Fruit fly (Drosophila melanogaster) whole organism, prepupa: Measurements from ENCODE around the gene Dnaaf5.
A peak's percentile ranks its signal among the peaks of the same experiment; 100 is the strongest.

Experiments used
- CG10669 ChIP-seq: fragments of 200-800 bp; sonication (Bioruptor generic); optimal IDR thresholded peaks from 3 replicates; lab custom pipeline; 2018; ENCODE audit warnings: missing biosample characterization, mild to moderate bottlenecking, missing genetic modification characterization, moderate library complexity
- CG11294 ChIP-seq: fragments of 200-800 bp; sonication (Bioruptor generic); IDR thresholded peaks from 2 replicates; pipeline ENCODE4 v1.3.6; 2022; ENCODE audit warnings: missing biosample characterization, missing genetic modification characterization
- CG11902 ChIP-seq: fragments of 200-800 bp; sonication (Bioruptor generic); optimal IDR thresholded peaks from 3 replicates; lab custom pipeline; 2016; ENCODE audit warnings: missing biosample characterization, missing genetic modification characterization
- CG15336 ChIP-seq: fragments of 200-800 bp; sonication (Bioruptor generic); IDR thresholded peaks from 2 replicates; pipeline ENCODE4 v1.3.6; 2022; ENCODE audit warnings: missing biosample characterization, missing genetic modification characterization
- CG3032 ChIP-seq: fragments of 200-800 bp; optimal IDR thresholded peaks from 2 replicates; lab custom pipeline; 2019; ENCODE audit warnings: missing biosample characterization, mild to moderate bottlenecking, missing genetic modification characterization, moderate library complexity
- CG31627 ChIP-seq: fragments of 200-800 bp; sonication (Bioruptor generic); optimal IDR thresholded peaks from 3 replicates; lab custom pipeline; 2016; ENCODE audit warnings: missing biosample characterization, missing genetic modification characterization
- CG32006 ChIP-seq: fragments of 200-800 bp; sonication (Bioruptor generic); optimal IDR thresholded peaks from 3 replicates; lab custom pipeline; 2017; ENCODE audit warnings: missing biosample characterization, mild to moderate bottlenecking, missing genetic modification characterization
- CG34406 ChIP-seq: fragments of 200-800 bp; sonication (Bioruptor generic); optimal IDR thresholded peaks from 3 replicates; lab custom pipeline; 2016; ENCODE audit warnings: missing biosample characterization, missing genetic modification characterization
- CG4318 ChIP-seq: fragments of 200-800 bp; sonication (Bioruptor generic); optimal IDR thresholded peaks from 3 replicates; lab custom pipeline; 2017; ENCODE audit warnings: missing biosample characterization, mild to moderate bottlenecking, missing genetic modification characterization
- CG6163 ChIP-seq: fragments of 200-800 bp; sonication (Bioruptor generic); IDR thresholded peaks from 3 replicates; pipeline ENCODE4 v1.3.6; 2022; ENCODE audit warnings: missing biosample characterization, missing genetic modification characterization
- CG6276 ChIP-seq: fragments of 200-800 bp; sonication (Bioruptor generic); optimal IDR thresholded peaks from 2 replicates; lab custom pipeline; 2017; ENCODE audit warnings: missing biosample characterization, mild to moderate bottlenecking, missing genetic modification characterization
- CG6792 ChIP-seq: fragments of 200-800 bp; sonication (Bioruptor generic); optimal IDR thresholded peaks from 3 replicates; lab custom pipeline; 2016; ENCODE audit warnings: missing biosample characterization, missing genetic modification characterization
- CG6808 ChIP-seq: fragments of 200-800 bp; sonication (Bioruptor generic); optimal IDR thresholded peaks from 3 replicates; lab custom pipeline; 2017; ENCODE audit warnings: missing biosample characterization, missing genetic modification characterization, mild to moderate bottlenecking, moderate library complexity, missing genetic modification reagents
- CG7368 ChIP-seq: fragments of 200-800 bp; sonication (Bioruptor generic); optimal IDR thresholded peaks from 3 replicates; lab custom pipeline; 2016; ENCODE audit warnings: missing biosample characterization, missing genetic modification characterization
- CG8119 ChIP-seq: fragments of 200-800 bp; sonication (Bioruptor generic); IDR thresholded peaks from 3 replicates; pipeline ENCODE4 v1.3.6; 2022; ENCODE audit warnings: missing biosample characterization, missing genetic modification characterization
- CG8319 ChIP-seq: fragments of 200-800 bp; sonication (Bioruptor generic); optimal IDR thresholded peaks from 3 replicates; lab custom pipeline; 2016; ENCODE audit warnings: missing biosample characterization, missing genetic modification characterization
- Eip75B ChIP-seq: fragments of 200-800 bp; sonication (Bioruptor generic); optimal IDR thresholded peaks from 3 replicates; lab custom pipeline; 2016; ENCODE audit warnings: missing biosample characterization, missing genetic modification characterization
- Eip78C ChIP-seq: fragments of 200-800 bp; sonication (Bioruptor generic); peaks from one replicate; lab custom pipeline; 2016; ENCODE audit warnings: missing biosample characterization, missing genetic modification characterization
- Eip93F ChIP-seq: fragments of 200-800 bp; sonication (Bioruptor generic); optimal IDR thresholded peaks from 2 replicates; lab custom pipeline; 2016; ENCODE audit warnings: missing biosample characterization, mild to moderate bottlenecking, missing genetic modification characterization
- Ets21C ChIP-seq: fragments of 200-800 bp; sonication (Bioruptor generic); optimal IDR thresholded peaks from 3 replicates; lab custom pipeline; 2016; ENCODE audit warnings: missing biosample characterization, missing genetic modification characterization
- Ets96B ChIP-seq: fragments of 200-800 bp; optimal IDR thresholded peaks from 2 replicates; lab custom pipeline; 2019; ENCODE audit warnings: missing biosample characterization, mild to moderate bottlenecking, missing genetic modification characterization, moderate library complexity
- Gug ChIP-seq: fragments of 200-800 bp; sonication (Bioruptor generic); IDR thresholded peaks from 2 replicates; pipeline ENCODE4 v1.3.6; 2022; ENCODE audit warnings: missing biosample characterization, missing genetic modification characterization
- Hr38 ChIP-seq: sonication (Bioruptor generic); optimal IDR thresholded peaks from 2 replicates; lab custom pipeline; 2016; ENCODE audit warnings: missing biosample characterization, missing genetic modification characterization
- Hr39 ChIP-seq: fragments of 200-800 bp; sonication (Bioruptor generic); optimal IDR thresholded peaks from 2 replicates; lab custom pipeline; 2016; ENCODE audit warnings: missing biosample characterization, missing genetic modification characterization
- Hr4 ChIP-seq: fragments of 200-800 bp; sonication (Bioruptor generic); optimal IDR thresholded peaks from 3 replicates; lab custom pipeline; 2016; ENCODE audit warnings: missing biosample characterization, missing genetic modification characterization
- Lpt ChIP-seq: fragments of 200-800 bp; sonication (Bioruptor generic); optimal IDR thresholded peaks from 3 replicates; lab custom pipeline; 2016; ENCODE audit warnings: missing biosample characterization, missing genetic modification characterization
- Met ChIP-seq: fragments of 200-800 bp; sonication (Bioruptor generic); optimal IDR thresholded peaks from 3 replicates; lab custom pipeline; 2016; ENCODE audit warnings: missing biosample characterization, missing genetic modification characterization
- OdsH ChIP-seq: fragments of 200-800 bp; sonication (Bioruptor generic); optimal IDR thresholded peaks from 3 replicates; lab custom pipeline; 2016; ENCODE audit warnings: missing biosample characterization, missing genetic modification characterization
- Smox ChIP-seq: fragments of 200-800 bp; sonication (Bioruptor generic); optimal IDR thresholded peaks from 3 replicates; lab custom pipeline; 2016; ENCODE audit warnings: missing biosample characterization, missing genetic modification characterization
- Sox102F ChIP-seq: fragments of 200-800 bp; sonication (Bioruptor generic); optimal IDR thresholded peaks from 2 replicates; lab custom pipeline; 2016; ENCODE audit warnings: missing biosample characterization, mild to moderate bottlenecking, missing genetic modification characterization
- Sox15 ChIP-seq: fragments of 200-800 bp; sonication (Bioruptor generic); optimal IDR thresholded peaks from 3 replicates; lab custom pipeline; 2016; ENCODE audit warnings: missing biosample characterization, missing genetic modification characterization
- achi ChIP-seq: fragments of 200-800 bp; sonication (Bioruptor generic); optimal IDR thresholded peaks from 3 replicates; lab custom pipeline; 2016; ENCODE audit warnings: missing biosample characterization, missing genetic modification characterization
- acj6 ChIP-seq: fragments of 200-800 bp; sonication (Bioruptor generic); optimal IDR thresholded peaks from 3 replicates; lab custom pipeline; 2016; ENCODE audit warnings: missing biosample characterization, missing genetic modification characterization
- cyc ChIP-seq: fragments of 200-800 bp; sonication (Bioruptor generic); optimal IDR thresholded peaks from 3 replicates; lab custom pipeline; 2016; ENCODE audit warnings: missing biosample characterization, missing genetic modification characterization
- dac ChIP-seq: fragments of 200-800 bp; sonication (Bioruptor generic); optimal IDR thresholded peaks from 2 replicates; lab custom pipeline; 2017; ENCODE audit warnings: missing biosample characterization, mild to moderate bottlenecking, missing genetic modification characterization
- dsx ChIP-seq: fragments of 200-800 bp; optimal IDR thresholded peaks from 3 replicates; lab custom pipeline; 2019; ENCODE audit warnings: missing biosample characterization, mild to moderate bottlenecking, missing genetic modification characterization, moderate library complexity; ENCODE audit not compliant: poor library complexity, severe bottlenecking
- eg ChIP-seq: fragments of 200-800 bp; sonication (Bioruptor generic); IDR thresholded peaks from 3 replicates; pipeline ENCODE4 v1.3.6; 2022; ENCODE audit warnings: missing biosample characterization, missing genetic modification characterization
- esn ChIP-seq: fragments of 200-800 bp; sonication (Bioruptor generic); optimal IDR thresholded peaks from 2 replicates; lab custom pipeline; 2016; ENCODE audit warnings: missing biosample characterization, mild to moderate bottlenecking, missing genetic modification characterization, moderate library complexity
- fd59A ChIP-seq: fragments of 200-800 bp; sonication (Bioruptor generic); optimal IDR thresholded peaks from 2 replicates; lab custom pipeline; 2017; ENCODE audit warnings: missing biosample characterization, mild to moderate bottlenecking, missing genetic modification characterization, missing genetic modification reagents
- fkh ChIP-seq: fragments of 200-800 bp; sonication (Bioruptor generic); optimal IDR thresholded peaks from 3 replicates; lab custom pipeline; 2017; ENCODE audit warnings: missing biosample characterization, mild to moderate bottlenecking, missing genetic modification characterization, moderate library complexity
- lz ChIP-seq: fragments of 200-800 bp; sonication (Bioruptor generic); optimal IDR thresholded peaks from 3 replicates; lab custom pipeline; 2016; ENCODE audit warnings: missing biosample characterization, missing genetic modification characterization
- net ChIP-seq: fragments of 200-800 bp; sonication (Bioruptor generic); optimal IDR thresholded peaks from 3 replicates; lab custom pipeline; 2016; ENCODE audit warnings: missing biosample characterization, missing genetic modification characterization
- pdm3 ChIP-seq: fragments of 200-800 bp; sonication (Bioruptor generic); optimal IDR thresholded peaks from 3 replicates; lab custom pipeline; 2016; ENCODE audit warnings: missing biosample characterization, missing genetic modification characterization
- salr ChIP-seq, 2 experiments: fragments of 200-800 bp; sonication (Bioruptor generic); optimal IDR thresholded peaks; 3 replicates each; lab custom pipeline; 2016 to 2018; ENCODE audit warnings: missing biosample characterization in 2 of 2, missing genetic modification characterization in 2 of 2, mild to moderate bottlenecking in 1 of 2
- spab ChIP-seq: fragments of 200-800 bp; sonication (Bioruptor generic); optimal IDR thresholded peaks from 2 replicates; lab custom pipeline; 2017; ENCODE audit warnings: missing biosample characterization, mild to moderate bottlenecking, missing genetic modification characterization, missing genetic modification reagents
- ss ChIP-seq, 2 experiments: fragments of 200-800 bp; sonication (Bioruptor generic); optimal IDR thresholded peaks; 2 replicates in 1 of 2; 3 replicates in 1 of 2; lab custom pipeline; 2017 to 2018; ENCODE audit warnings: mild to moderate bottlenecking in 2 of 2, missing biosample characterization in 2 of 2, missing genetic modification characterization in 2 of 2, moderate library complexity in 1 of 2
- svp ChIP-seq: fragments of 200-800 bp; sonication (Bioruptor generic); peaks from one replicate; lab custom pipeline; 2016; ENCODE audit warnings: missing biosample characterization, missing genetic modification characterization
- topi ChIP-seq: fragments of 200-800 bp; sonication (Bioruptor generic); optimal IDR thresholded peaks from 3 replicates; lab custom pipeline; 2016; ENCODE audit warnings: missing biosample characterization, missing genetic modification characterization

The Dnaaf5 gene

dm6 chr3R:14387840-14388239, 26.3 kb upstream of the Dnaaf5 start (continued):
- TF ChIP-seq Ets96B (tag; lab: Kevin White, UChicago) (peak; percentile 88), CG34406 (GFP tag; lab: Kevin White, UChicago) (peak; percentile 61), CG8119 (GFP tag; lab: Robert Waterston, UW) (peak; percentile 84), esn (GFP tag; lab: Kevin White, UChicago) (peak; percentile 73), CG32006 (peak; percentile 86), Smox (GFP tag; lab: Kevin White, UChicago) (peak; percentile 44), CG10669 (GFP tag; lab: Kevin White, UChicago) (peak; percentile 86), Eip75B (GFP tag; lab: Kevin White, UChicago) (peak; percentile 86), CG31627 (GFP tag; lab: Kevin White, UChicago) (peak; percentile 66), CG6163 (GFP tag; lab: Robert Waterston, UW) (peak; percentile 88), Ets21C (peak; percentile 5), Eip78C (peak; percentile 95), achi (GFP tag; lab: Kevin White, UChicago) (peak; percentile 82), CG6808 (peak; percentile 88), acj6 (GFP tag; lab: Kevin White, UChicago) (peak; percentile 81), ss (GFP tag; optimal IDR thresholded peaks at IDR 0.05; lab: Kevin White, UChicago) (peak; percentile 66 to 88), CG6792 (GFP tag; lab: Kevin White, UChicago) (peak; percentile 79)
- TF ChIP-seq, all 60 proteins: peak for 55

dm6 chr3R:14386088-14386822, 24.7 kb upstream of the Dnaaf5 start:
- TF ChIP-seq Sox102F (GFP tag; lab: Kevin White, UChicago) (peak; percentile 14), lz (GFP tag; lab: Kevin White, UChicago) (peak; percentile 20), Ets96B (tag; lab: Kevin White, UChicago) (peak; percentile 40), Sox15 (GFP tag; lab: Kevin White, UChicago) (no peak), Met (peak; percentile 43), eg (GFP tag; lab: Robert Waterston, UW) (no peak), Hr39 (GFP tag; lab: Kevin White, UChicago) (peak; percentile 27), Hr4 (peak; percentile 22), topi (peak; percentile 30), Hr38 (GFP tag; lab: Kevin White, UChicago) (no peak), Gug (GFP tag; lab: Robert Waterston, UW) (no peak), acj6 (GFP tag; lab: Kevin White, UChicago) (peak; percentile 17), CG32006 (peak; percentile 54), OdsH (peak; percentile 39), CG8319 (GFP tag; lab: Kevin White, UChicago) (no peak), salr (GFP tag; optimal IDR thresholded peaks at IDR 0.05; lab: Kevin White, UChicago) (peak in 1 of 2 experiments; percentile 41), fd59A (GFP tag; lab: Kevin White, UChicago) (no peak), fkh (GFP tag; lab: Kevin White, UChicago) (no peak), net (GFP tag; lab: Kevin White, UChicago) (peak; percentile 8), Eip75B (GFP tag; lab: Kevin White, UChicago) (peak; percentile 32), CG3032 (tag; lab: Kevin White, UChicago) (peak; percentile 1), CG4318 (GFP tag; lab: Kevin White, UChicago) (no peak), Lpt (GFP tag; lab: Kevin White, UChicago) (peak; percentile 26), CG6276 (peak; percentile 25), CG7368 (GFP tag; lab: Kevin White, UChicago) (peak; percentile 21), Eip78C (peak; percentile 65), Eip93F (GFP tag; lab: Kevin White, UChicago) (no peak), cyc (GFP tag; lab: Kevin White, UChicago) (peak; percentile 50), dsx (peak; percentile 27), CG31627 (GFP tag; lab: Kevin White, UChicago) (no peak), CG11294 (GFP tag; lab: Robert Waterston, UW) (no peak), CG15336 (GFP tag; lab: Robert Waterston, UW) (peak; percentile 49), esn (GFP tag; lab: Kevin White, UChicago) (peak; percentile 52), svp (GFP tag; lab: Kevin White, UChicago) (peak; percentile 73), dac (GFP tag; lab: Kevin White, UChicago) (no peak), CG11902 (GFP tag; lab: Kevin White, UChicago) (peak; percentile 25), spab (GFP tag; lab: Kevin White, UChicago) (peak; percentile 58), pdm3 (GFP tag; lab: Kevin White, UChicago) (peak; percentile 21)
